Worm (Caenorhabditis elegans): ENCODE data around the gene Y54E2A.8.

Gene Y54E2A.8

DNA sequence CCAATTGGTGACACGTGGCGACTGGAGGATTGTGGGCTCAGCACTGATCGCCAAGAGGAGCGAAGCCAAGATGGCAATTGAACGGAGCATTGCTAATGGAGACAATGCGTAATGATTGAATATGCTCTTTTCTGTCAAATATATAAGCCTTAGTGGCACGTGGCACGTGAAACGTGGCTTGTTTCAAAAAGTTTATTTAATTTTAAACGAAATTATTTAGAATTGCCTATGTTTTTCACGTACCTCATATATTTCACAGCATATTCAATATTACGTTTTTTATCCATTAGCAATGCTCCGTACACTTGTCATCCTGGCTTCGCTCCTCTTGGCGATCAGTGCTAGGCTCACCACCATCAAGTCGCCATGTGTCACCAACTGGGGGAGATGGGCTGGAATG lies 7.8 kb downstream of the Y54E2A.8 start, which contains the start of gene Y54E2A.9:
Gene Y54E2A.9 (minus strand): TSS at position 101 of the 400 bp plus-strand sequence.
- TF ChIP-seq W03F9.2 (tag; optimal IDR thresholded peaks at IDR 0.05) (no peak), dao-5 (tag; optimal IDR thresholded peaks at IDR 0.05) (no peak), him-1 (tag; optimal IDR thresholded peaks at IDR 0.05) (no peak)

DNA sequence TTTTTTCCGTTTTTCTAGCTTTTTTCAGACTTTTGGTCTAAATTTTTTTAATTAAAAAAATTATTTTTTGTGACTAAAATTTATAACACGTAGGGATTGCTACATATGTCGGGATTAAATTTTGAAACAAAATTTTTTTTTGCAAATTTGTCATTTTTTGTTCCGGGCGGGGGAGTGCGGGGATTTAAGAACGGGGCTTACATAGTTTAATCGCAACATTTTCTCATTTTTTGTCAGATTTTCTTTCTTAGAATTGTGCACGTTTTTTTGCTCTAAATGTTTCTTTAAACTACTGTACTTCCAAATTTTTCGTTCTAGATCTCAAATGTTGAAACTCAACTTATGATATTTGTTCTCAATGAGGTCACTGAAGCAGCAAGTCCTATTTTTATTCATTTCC lies 12.6 kb downstream of the Y54E2A.8 start, which contains the start of gene Y54E2A.10:
Gene Y54E2A.10 (plus strand): TSS at position 301 of the 400 bp plus-strand sequence.
- TF ChIP-seq him-1 (tag; optimal IDR thresholded peaks at IDR 0.05) (no peak), W03F9.2 (tag; optimal IDR thresholded peaks at IDR 0.05) (no peak), dao-5 (tag; optimal IDR thresholded peaks at IDR 0.05) (no peak)

DNA sequence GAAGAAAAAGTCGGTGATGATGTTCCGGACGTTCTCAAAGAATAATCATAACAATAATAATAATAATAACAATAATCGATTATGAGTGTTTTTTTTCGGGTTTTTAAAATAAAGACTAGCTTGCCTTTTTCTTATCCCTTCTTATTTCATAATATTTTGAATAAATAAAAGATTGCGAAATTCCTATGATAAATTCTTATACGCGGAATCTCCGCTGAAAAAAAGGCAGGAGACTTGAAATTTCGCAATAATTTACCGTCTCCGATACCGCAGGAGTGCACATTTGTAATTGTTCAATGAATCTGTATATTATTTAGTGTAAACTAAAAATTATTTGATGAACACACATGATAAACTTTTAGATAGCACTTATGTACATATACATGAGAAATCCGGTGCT lies 14.3 kb downstream of the Y54E2A.8 start:
- TF ChIP-seq W03F9.2 (tag; optimal IDR thresholded peaks at IDR 0.05): no peak
- TF ChIP-seq dao-5 (tag; optimal IDR thresholded peaks at IDR 0.05): no peak
- TF ChIP-seq him-1 (tag; optimal IDR thresholded peaks at IDR 0.05): no peak

DNA sequence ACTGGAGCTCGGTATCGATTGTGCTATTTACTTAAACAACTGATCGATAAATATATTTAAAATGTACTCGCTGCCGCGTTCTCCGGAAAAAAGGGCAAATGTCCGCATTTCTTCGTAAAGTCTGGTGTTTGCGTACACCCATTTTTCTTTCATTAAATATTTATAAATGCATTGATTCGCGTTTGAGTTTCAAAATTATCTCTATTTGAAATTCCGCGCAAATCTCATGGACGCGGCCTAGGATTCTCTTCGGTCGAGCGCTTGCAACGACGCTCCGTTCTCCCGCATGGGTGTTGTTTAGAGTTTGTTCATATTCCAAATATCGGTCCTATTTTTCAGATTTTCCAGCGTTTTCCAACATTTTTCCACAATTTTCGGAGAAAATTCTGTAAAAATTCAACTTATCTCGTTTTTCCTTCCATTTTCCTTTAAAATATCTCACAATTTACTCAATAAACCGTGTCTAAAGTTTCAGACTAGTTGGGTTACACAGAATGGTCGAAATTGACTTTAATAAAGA lies 16.9 kb downstream of the Y54E2A.8 start, which contains the start of gene eif-3.B:
Gene eif-3.B (plus strand): TSS at position 470 of the 520 bp plus-strand sequence.
- TF ChIP-seq him-1 (tag; optimal IDR thresholded peaks at IDR 0.05) (peak; percentile 42), dao-5 (tag; optimal IDR thresholded peaks at IDR 0.05) (no peak), W03F9.2 (tag; optimal IDR thresholded peaks at IDR 0.05) (peak; percentile 83)

DNA sequence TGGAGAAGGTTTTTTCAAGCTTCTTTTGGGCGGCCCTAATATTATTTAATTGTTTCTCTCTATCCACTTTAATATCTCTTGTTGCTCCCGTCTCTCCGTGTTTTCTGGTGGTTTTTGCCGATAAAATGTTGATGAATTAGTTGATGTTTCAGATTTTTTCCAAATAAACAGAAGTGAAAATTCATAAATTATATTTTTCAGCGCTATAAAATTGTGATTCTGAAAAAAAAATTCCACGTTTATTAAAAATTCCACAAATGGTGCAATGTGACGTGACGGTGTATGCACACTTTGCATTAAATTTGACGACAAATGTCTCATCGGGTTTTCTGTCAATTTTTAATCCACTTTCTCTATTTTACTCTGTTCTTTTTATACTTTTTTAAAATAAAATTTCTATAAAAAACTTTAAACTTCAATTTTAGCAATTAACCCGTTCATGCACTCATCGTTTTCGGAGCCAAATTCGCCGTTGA lies 19.9 kb downstream of the Y54E2A.8 start, which contains the start of gene tbc-20:
Gene tbc-20 (plus strand): TSS at position 426 of the 476 bp plus-strand sequence.
- TF ChIP-seq W03F9.2 (tag; optimal IDR thresholded peaks at IDR 0.05) (peak; percentile 37), him-1 (tag; optimal IDR thresholded peaks at IDR 0.05) (no peak)

DNA sequence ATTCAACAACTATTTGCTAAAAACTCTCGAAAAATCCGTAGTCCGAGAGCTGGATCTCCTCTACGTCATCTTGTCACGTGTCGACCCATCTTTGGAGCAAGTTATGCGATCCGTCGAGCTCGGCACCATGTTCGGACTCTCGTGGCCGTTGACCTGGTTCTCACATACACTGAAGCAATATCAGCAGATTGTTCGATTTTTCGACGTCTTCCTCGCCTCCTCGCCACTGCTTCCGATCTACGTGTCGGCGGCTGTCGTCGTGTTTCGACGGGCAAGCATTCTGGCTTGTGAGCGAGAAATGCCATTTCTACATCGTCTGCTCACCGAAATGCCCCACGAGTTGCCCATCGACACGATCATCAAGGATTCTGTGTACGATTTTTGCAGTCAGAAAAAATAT lies 21.2 kb downstream of the Y54E2A.8 start:
- TF ChIP-seq him-1 (tag; optimal IDR thresholded peaks at IDR 0.05): no peak
- TF ChIP-seq dao-5 (tag; optimal IDR thresholded peaks at IDR 0.05): no peak
- no peak for TF ChIP-seq W03F9.2 (tag; optimal IDR thresholded peaks at IDR 0.05)

DNA sequence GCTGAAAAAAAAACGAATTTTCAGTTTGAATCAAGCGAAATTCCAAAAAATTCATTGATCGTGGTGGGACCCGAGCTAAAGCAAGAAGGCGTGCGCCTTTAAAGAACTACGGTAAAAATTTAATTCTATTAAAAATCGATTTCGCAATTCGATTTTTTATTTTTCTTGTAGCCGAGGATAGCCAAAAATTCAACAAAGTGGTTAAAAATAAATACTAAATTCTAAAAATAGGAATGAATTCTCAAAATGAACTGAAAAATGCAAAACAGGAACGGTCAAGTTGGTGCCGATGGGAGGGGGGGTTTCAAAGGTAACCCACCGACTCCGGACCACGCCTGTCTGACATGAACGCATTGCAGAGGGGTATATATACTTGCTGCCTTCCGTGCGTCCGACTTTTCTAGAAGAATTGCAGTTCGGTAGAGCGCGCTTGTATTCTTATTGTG lies 23.0 kb downstream of the Y54E2A.8 start:
- TF ChIP-seq him-1 (tag; optimal IDR thresholded peaks at IDR 0.05) (peak; percentile 5), W03F9.2 (tag; optimal IDR thresholded peaks at IDR 0.05) (no peak)

DNA sequence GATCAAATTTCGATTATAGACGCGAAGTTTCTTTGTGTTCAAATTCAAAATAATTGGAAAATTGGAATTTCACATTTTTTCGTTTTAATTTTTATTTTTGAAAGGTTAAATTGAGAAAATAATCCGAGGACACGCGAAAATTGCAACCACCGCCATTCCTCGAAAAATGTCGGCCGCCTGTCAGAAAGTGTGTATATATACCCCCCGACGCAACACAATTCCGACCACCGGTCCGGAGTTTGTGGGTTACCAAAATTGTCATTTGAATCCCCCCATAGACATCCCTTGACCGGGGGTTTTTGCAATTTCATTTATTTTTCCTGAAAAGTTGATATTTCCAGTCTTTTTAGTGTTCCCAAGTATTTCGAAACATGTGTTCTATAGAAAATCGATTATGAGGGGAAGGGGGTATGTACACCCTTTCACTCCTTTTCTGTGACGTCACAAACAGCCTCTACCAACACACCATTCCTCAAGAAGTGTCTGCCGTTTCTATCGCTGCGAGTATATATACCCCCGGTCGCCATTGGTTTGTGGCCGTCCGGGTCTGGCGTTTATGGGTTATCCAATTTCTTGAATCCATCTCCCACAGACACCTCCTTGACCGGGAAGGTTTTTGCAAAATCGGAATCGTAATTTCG lies 26.2 kb downstream of the Y54E2A.8 start, which contains the start of gene W01D2.3:
Gene W01D2.3 (minus strand): TSS at position 51 of the 641 bp plus-strand sequence.
- TF ChIP-seq W03F9.2 (tag; optimal IDR thresholded peaks at IDR 0.05) (peak; percentile 33), dao-5 (tag; optimal IDR thresholded peaks at IDR 0.05) (peak; percentile 71), him-1 (tag; optimal IDR thresholded peaks at IDR 0.05) (peak; percentile 32)

DNA sequence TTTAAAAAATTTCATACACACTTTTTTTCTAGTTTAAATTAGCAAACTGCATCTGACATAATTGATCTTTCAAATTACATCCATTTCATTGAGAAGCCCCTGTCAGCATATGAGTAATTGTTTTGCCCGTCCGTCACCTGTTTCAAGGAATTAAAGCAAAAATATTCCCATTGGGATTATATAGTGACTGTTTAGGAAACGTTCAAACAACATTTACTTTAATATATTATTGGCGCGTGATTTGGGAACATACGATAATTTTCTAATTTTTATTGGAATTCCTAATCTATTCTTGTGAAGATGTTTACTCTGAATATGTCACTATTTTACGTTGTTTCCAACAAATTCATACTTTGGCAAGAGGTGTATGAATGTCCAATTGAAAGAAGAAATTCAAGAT lies 27.5 kb downstream of the Y54E2A.8 start, which contains the start of gene srt-11:
Gene srt-11 (plus strand): TSS at position 301 of the 400 bp plus-strand sequence.
- no peak for TF ChIP-seq him-1 (tag; optimal IDR thresholded peaks at IDR 0.05)
- TF ChIP-seq dao-5 (tag; optimal IDR thresholded peaks at IDR 0.05): no peak
- no peak for TF ChIP-seq W03F9.2 (tag; optimal IDR thresholded peaks at IDR 0.05)

DNA sequence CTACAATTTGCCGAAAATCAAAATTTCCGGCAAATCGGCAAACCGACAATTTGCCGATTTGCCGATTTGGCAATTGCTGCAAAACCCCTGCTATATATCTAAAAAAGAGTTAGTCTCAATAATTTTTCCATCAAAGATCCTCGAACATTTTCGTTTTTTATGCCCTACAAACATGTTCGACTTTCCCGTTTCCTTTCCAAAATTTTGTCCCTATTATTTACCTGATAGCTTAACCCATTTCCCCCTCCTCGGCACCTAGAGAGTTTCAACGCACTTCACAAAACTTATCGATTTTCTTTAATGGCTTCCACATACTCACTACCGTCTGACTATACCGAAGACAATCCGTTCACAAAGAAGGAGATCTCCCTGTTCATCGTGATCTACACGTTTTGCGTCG lies 30.5 kb downstream of the Y54E2A.8 start, which contains the start of gene W01D2.6:
Gene W01D2.6 (plus strand): TSS at position 301 of the 400 bp plus-strand sequence.
- TF ChIP-seq W03F9.2 (tag; optimal IDR thresholded peaks at IDR 0.05) (no peak), him-1 (tag; optimal IDR thresholded peaks at IDR 0.05) (no peak), dao-5 (tag; optimal IDR thresholded peaks at IDR 0.05) (no peak)

DNA sequence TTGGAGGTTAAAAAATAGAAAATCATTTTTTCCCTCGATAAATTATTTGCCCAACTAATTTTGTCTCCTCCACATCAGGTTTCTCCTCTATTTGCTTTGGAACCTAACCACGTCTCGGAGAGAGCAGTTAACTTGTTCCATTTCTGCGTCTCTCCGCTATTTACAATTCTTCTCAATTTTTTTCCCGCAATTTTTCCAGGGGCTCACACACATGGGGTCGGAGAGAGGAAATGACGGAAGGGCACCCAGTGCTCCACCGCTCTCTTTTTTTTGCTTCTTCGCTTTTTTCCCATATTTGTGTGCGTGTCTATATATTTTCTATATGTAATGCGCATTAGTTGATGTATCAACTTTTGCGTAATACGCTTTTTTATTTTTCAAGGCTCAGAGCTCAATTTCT lies 32.5 kb downstream of the Y54E2A.8 start:
- TF ChIP-seq him-1 (tag; optimal IDR thresholded peaks at IDR 0.05): no peak
- no peak for TF ChIP-seq W03F9.2 (tag; optimal IDR thresholded peaks at IDR 0.05)
- TF ChIP-seq dao-5 (tag; optimal IDR thresholded peaks at IDR 0.05): no peak

DNA sequence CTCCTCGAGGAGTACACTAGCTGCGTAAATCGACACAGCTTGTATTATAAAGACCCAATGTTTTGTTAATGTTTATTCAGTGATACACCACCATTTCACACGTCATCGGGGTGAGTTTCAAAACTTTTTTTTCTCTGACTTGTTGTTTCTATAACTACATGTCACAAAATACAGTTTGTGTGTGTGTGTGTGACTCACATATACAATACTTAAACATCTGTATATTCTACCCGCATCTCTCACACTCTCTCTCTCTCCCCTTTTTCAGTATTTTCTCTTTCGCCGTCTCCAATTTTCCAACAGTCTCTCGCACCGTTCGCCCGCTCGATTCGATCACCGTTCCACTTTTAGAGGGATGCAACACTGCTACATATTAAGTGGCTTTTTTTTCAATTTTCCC lies 33.3 kb downstream of the Y54E2A.8 start:
- TF ChIP-seq W03F9.2 (tag; optimal IDR thresholded peaks at IDR 0.05) (no peak), him-1 (tag; optimal IDR thresholded peaks at IDR 0.05) (no peak), dao-5 (tag; optimal IDR thresholded peaks at IDR 0.05) (no peak)

DNA sequence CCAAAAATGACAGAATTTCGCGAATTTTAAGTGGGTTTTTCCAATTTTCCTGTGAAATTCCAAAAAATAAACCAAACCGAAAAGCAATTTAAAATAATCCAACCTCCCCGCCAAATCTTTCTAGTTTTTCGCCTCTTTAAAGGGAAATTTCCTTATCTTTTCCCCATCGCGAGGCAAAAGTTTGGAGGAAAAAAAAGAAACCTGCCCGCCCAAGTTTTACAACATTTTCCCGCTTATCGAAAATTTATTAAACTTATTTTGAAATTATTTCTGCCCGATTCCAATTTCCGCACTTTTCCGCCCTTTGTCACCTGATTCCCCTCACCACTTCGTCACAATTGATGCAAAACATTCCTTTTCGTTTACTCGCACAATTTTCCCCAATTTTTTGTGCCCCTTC lies 34.1 kb downstream of the Y54E2A.8 start, which contains the start of gene osta-3:
Gene osta-3 (plus strand): TSS at position 301 of the 400 bp plus-strand sequence.
- TF ChIP-seq dao-5 (tag; optimal IDR thresholded peaks at IDR 0.05): no peak
- no peak for TF ChIP-seq W03F9.2 (tag; optimal IDR thresholded peaks at IDR 0.05)
- no peak for TF ChIP-seq him-1 (tag; optimal IDR thresholded peaks at IDR 0.05)

DNA sequence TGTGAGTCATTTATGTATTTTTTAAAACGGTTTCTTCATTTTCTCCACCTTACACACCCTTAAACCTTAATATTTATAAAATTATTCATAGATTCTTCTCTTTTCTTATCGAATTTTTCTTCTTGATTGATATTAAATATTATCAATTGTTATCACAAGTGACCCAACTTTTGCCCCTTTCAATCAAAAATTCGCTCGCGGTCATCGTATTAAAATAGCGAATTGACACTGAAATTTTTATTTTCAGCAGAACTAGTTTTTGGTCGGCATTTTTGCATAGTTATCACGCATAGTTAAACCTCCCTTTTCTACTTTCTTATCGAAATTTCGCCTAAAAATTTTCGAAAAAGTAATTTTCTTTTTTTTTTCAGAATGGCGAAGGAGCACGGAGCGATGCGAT lies 34.5 kb downstream of the Y54E2A.8 start:
- TF ChIP-seq him-1 (tag; optimal IDR thresholded peaks at IDR 0.05): no peak
- no peak for TF ChIP-seq W03F9.2 (tag; optimal IDR thresholded peaks at IDR 0.05)
- no peak for TF ChIP-seq dao-5 (tag; optimal IDR thresholded peaks at IDR 0.05)
